Worm (Caenorhabditis elegans) whole organism, midembryonic: ENCODE results near the gene popl-5.

Experiments
- T22C8.4 ChIP-seq: fragments of 200-800 bp; sonication (Bioruptor generic); IDR thresholded peaks from 2 replicates; pipeline ENCODE4 v1.3.6; 2022; ENCODE audit warnings: missing genetic modification characterization, missing compliant biosample characterization
- cog-1 ChIP-seq: sonication (generic microtip); optimal IDR thresholded peaks from 2 replicates; lab custom pipeline; 2016; ENCODE audit warnings: missing genetic modification characterization, missing compliant biosample characterization
- flt-1 ChIP-seq: fragments of 200-800 bp; sonication (Bioruptor generic); IDR thresholded peaks from 2 replicates; pipeline ENCODE4 v1.3.6; 2022; ENCODE audit warnings: missing genetic modification characterization, missing compliant biosample characterization
- klf-2 ChIP-seq: fragments of 200-800 bp; sonication (Bioruptor generic); conservative IDR thresholded peaks from 2 replicates; pipeline ENCODE4 v1.3.6; 2022; ENCODE audit warnings: missing genetic modification reagents, missing genetic modification characterization, missing compliant biosample characterization
- med-1 ChIP-seq: sonication (generic microtip); optimal IDR thresholded peaks from 2 replicates; lab custom pipeline; 2017; ENCODE audit warnings: missing genetic modification characterization, mild to moderate bottlenecking, missing compliant biosample characterization, antibody characterized with exemption, missing genetic modification reagents; ENCODE audit not compliant: insufficient read depth
- ref-1 ChIP-seq: fragments of 200-800 bp; sonication (Bioruptor generic); conservative IDR thresholded peaks from 2 replicates; pipeline ENCODE4 v1.3.6; 2022; ENCODE audit warnings: missing genetic modification reagents, missing genetic modification characterization, missing compliant biosample characterization
- tab-1 ChIP-seq: fragments of 200-800 bp; sonication (Bioruptor generic); IDR thresholded peaks from 2 replicates; pipeline ENCODE4 v1.3.6; 2022; ENCODE audit warnings: missing genetic modification characterization, missing compliant biosample characterization
- ztf-23 ChIP-seq: fragments of 200-800 bp; sonication (Bioruptor generic); IDR thresholded peaks from 2 replicates; pipeline ENCODE4 v1.3.6; 2022; ENCODE audit warnings: missing genetic modification reagents, missing genetic modification characterization, missing compliant biosample characterization
- ztf-29 ChIP-seq: fragments of 200-800 bp; sonication (Bioruptor generic); IDR thresholded peaks from 2 replicates; pipeline ENCODE4 v1.3.6; 2022; ENCODE audit warnings: missing genetic modification reagents, missing genetic modification characterization, missing compliant biosample characterization

Gene popl-5

ce11 chrIII:11478468-11479363 lies 8.4 kb downstream of the popl-5 start:
- no peak for TF ChIP-seq ztf-23 (GFP tag; lab: Robert Waterston, UW)
- TF ChIP-seq ztf-29 (GFP tag; lab: Robert Waterston, UW), result no peak
- no peak for TF ChIP-seq flt-1 (GFP tag; lab: Robert Waterston, UW)
- TF ChIP-seq T22C8.4 (GFP tag; lab: Robert Waterston, UW), result no peak
- TF ChIP-seq tab-1 (GFP tag; lab: Robert Waterston, UW), result no peak

- TF ChIP-seq ztf-23 (GFP tag; lab: Robert Waterston, UW) (no peak), ref-1 (GFP tag; lab: Robert Waterston, UW) (no peak), cog-1 (tag; lab: Kevin White, UChicago) (no peak), ztf-29 (GFP tag; lab: Robert Waterston, UW) (no peak), klf-2 (GFP tag; lab: Robert Waterston, UW) (0 out of 2 replicates have a peak, but pooled peaks have one; percentile 35)
These were observed 9.8 kb downstream of the popl-5 start for ce11 chrIII:11477307-11477706.

ce11 chrIII:11474674-11475306 lies 12.4 kb downstream of the popl-5 start:
- no peak for TF ChIP-seq med-1 (GFP tag; lab: Kevin White, UChicago)
- TF ChIP-seq flt-1 (GFP tag; lab: Robert Waterston, UW), result no peak
- TF ChIP-seq ztf-23 (GFP tag; lab: Robert Waterston, UW), result no peak

ce11 chrIII:11472861-11473260 lies 14.3 kb downstream of the popl-5 start:
- TF ChIP-seq ztf-29 (GFP tag; lab: Robert Waterston, UW) (no peak), cog-1 (tag; lab: Kevin White, UChicago) (no peak), flt-1 (GFP tag; lab: Robert Waterston, UW) (0 out of 2 replicates have a peak, but pooled peaks have one; percentile 8), ref-1 (GFP tag; lab: Robert Waterston, UW) (no peak)

ce11 chrIII:11471336-11471735 lies 15.8 kb downstream of the popl-5 start:
- TF ChIP-seq cog-1 (tag; lab: Kevin White, UChicago), result no peak
- TF ChIP-seq flt-1 (GFP tag; lab: Robert Waterston, UW), result 0 out of 2 replicates have a peak, but pooled peaks have one; percentile 44
- TF ChIP-seq ztf-29 (GFP tag; lab: Robert Waterston, UW), result no peak
- no peak for TF ChIP-seq med-1 (GFP tag; lab: Kevin White, UChicago)

ce11 chrIII:11470311-11470858 lies 16.8 kb downstream of the popl-5 start, which contains the start of gene bed-2:
Gene bed-2, minus strand, starts transcription at chrIII:11470808.
- TF ChIP-seq flt-1 (GFP tag; lab: Robert Waterston, UW) (no peak), klf-2 (GFP tag; lab: Robert Waterston, UW) (no peak), ztf-29 (GFP tag; lab: Robert Waterston, UW) (no peak), med-1 (GFP tag; lab: Kevin White, UChicago) (no peak), ref-1 (GFP tag; lab: Robert Waterston, UW) (no peak), T22C8.4 (GFP tag; lab: Robert Waterston, UW) (no peak), cog-1 (tag; lab: Kevin White, UChicago) (no peak), ztf-23 (GFP tag; lab: Robert Waterston, UW) (no peak), tab-1 (GFP tag; lab: Robert Waterston, UW) (no peak)

- peak; percentile 10 for TF ChIP-seq med-1 (GFP tag; lab: Kevin White, UChicago)
- TF ChIP-seq klf-2 (GFP tag; lab: Robert Waterston, UW), result no peak
- TF ChIP-seq flt-1 (GFP tag; lab: Robert Waterston, UW), result peak; percentile 25; the same call in 1 of the 2 replicates
- TF ChIP-seq ztf-23 (GFP tag; lab: Robert Waterston, UW), result peak; percentile 54; the same call in 1 of the 2 replicates
These were observed 19.3 kb downstream of the popl-5 start for ce11 chrIII:11467631-11468481.

- TF ChIP-seq flt-1 (GFP tag; lab: Robert Waterston, UW) (no peak), T22C8.4 (GFP tag; lab: Robert Waterston, UW) (peak; percentile 77), cog-1 (tag; lab: Kevin White, UChicago) (no peak), klf-2 (GFP tag; lab: Robert Waterston, UW) (no peak), tab-1 (GFP tag; lab: Robert Waterston, UW) (no peak), med-1 (GFP tag; lab: Kevin White, UChicago) (no peak), ztf-23 (GFP tag; lab: Robert Waterston, UW) (0 out of 2 replicates have a peak, but pooled peaks have one; percentile 7), ref-1 (GFP tag; lab: Robert Waterston, UW) (no peak), ztf-29 (GFP tag; lab: Robert Waterston, UW) (no peak)
These were observed 20.5 kb downstream of the popl-5 start for ce11 chrIII:11466420-11467188.
